Fruit fly (Drosophila melanogaster): ENCODE data around the gene CG6013.

Gene CG6013

dm6 chr3R:19014742-19015422, 16.4 kb upstream of the CG6013 start (continued):
- no peak for TF ChIP-seq CG4328 (GFP tag; optimal IDR thresholded peaks at IDR 0.05)
- TF ChIP-seq CG4820 (GFP tag; optimal IDR thresholded peaks at IDR 0.05), result peak; percentile 25
- peak; percentile 18 for TF ChIP-seq CG17385 (GFP tag; optimal IDR thresholded peaks at IDR 0.05)
- peak; percentile 25 for TF ChIP-seq CG9727 (GFP tag; optimal IDR thresholded peaks at IDR 0.05)
- peak; percentile 30; the same call in 1 of the 2 replicates for TF ChIP-seq E2f2 (GFP tag; IDR thresholded peaks at IDR 0.05)
- TF ChIP-seq Sox102F (GFP tag; optimal IDR thresholded peaks at IDR 0.05), result peak; percentile 78
- TF ChIP-seq CG4707 (GFP tag; optimal IDR thresholded peaks at IDR 0.05), result no peak
- TF ChIP-seq CG6689 (GFP tag; IDR thresholded peaks at IDR 0.05), result peak; percentile 65; the same call in 1 of the 2 replicates
- TF ChIP-seq ash1 (GFP tag; optimal IDR thresholded peaks at IDR 0.05), result no peak
- peak; percentile 66 for TF ChIP-seq CG31441 (GFP tag; IDR thresholded peaks at IDR 0.05)
- TF ChIP-seq Sry-β (GFP tag; optimal IDR thresholded peaks at IDR 0.05), result no peak
- TF ChIP-seq CG12744 (GFP tag; optimal IDR thresholded peaks at IDR 0.05), result no peak
- no peak for TF ChIP-seq BtbVII (GFP tag; optimal IDR thresholded peaks at IDR 0.05)
- TF ChIP-seq CG12659 (GFP tag; optimal IDR thresholded peaks at IDR 0.05), result peak; percentile 20
- TF ChIP-seq CG2199 (GFP tag; IDR thresholded peaks at IDR 0.05), result no peak
- no peak for TF ChIP-seq Optix (GFP tag; IDR thresholded peaks at IDR 0.05)
- no peak for TF ChIP-seq Trl (optimal IDR thresholded peaks at IDR 0.05)
- no peak for TF ChIP-seq Trl (GFP tag; optimal IDR thresholded peaks at IDR 0.05)
- TF ChIP-seq Mad (GFP tag; optimal IDR thresholded peaks at IDR 0.05), result no peak
- TF ChIP-seq knrl (GFP tag; IDR thresholded peaks at IDR 0.05; ENCODE audit: partially characterized antibody), result no peak
- no peak for TF ChIP-seq da (GFP tag; optimal IDR thresholded peaks at IDR 0.05)
- TF ChIP-seq br (optimal IDR thresholded peaks at IDR 0.05), result no peak
- 0 out of 2 replicates have a peak, but pooled peaks have one; percentile 20 for TF ChIP-seq danr (GFP tag; IDR thresholded peaks at IDR 0.05)
- no peak for TF ChIP-seq CG3838 (GFP tag; optimal IDR thresholded peaks at IDR 0.05)
- TF ChIP-seq CG15073 (GFP tag; optimal IDR thresholded peaks at IDR 0.05), result no peak
- no peak for TF ChIP-seq CG11723 (GFP tag; optimal IDR thresholded peaks at IDR 0.05)
- TF ChIP-seq CG14667 (GFP tag; IDR thresholded peaks at IDR 0.05), result 0 out of 2 replicates have a peak, but pooled peaks have one; percentile 20
- no peak for TF ChIP-seq ind (GFP tag; optimal IDR thresholded peaks at IDR 0.05)
- TF ChIP-seq Opbp (GFP tag; IDR thresholded peaks at IDR 0.05; ENCODE audit: partially characterized antibody), result no peak
- TF ChIP-seq slp2 (GFP tag; optimal IDR thresholded peaks at IDR 0.05), result no peak
- no peak for TF ChIP-seq Hey (tag; optimal IDR thresholded peaks at IDR 0.05)
- TF ChIP-seq tgo (GFP tag; IDR thresholded peaks at IDR 0.05), result peak; percentile 14; the same call in 1 of the 3 replicates
- no peak for TF ChIP-seq CG2129 (GFP tag; IDR thresholded peaks at IDR 0.05; ENCODE audit: partially characterized antibody)
- no peak for TF ChIP-seq rib (GFP tag; IDR thresholded peaks at IDR 0.05)
- TF ChIP-seq CG42726 (GFP tag; IDR thresholded peaks at IDR 0.05; ENCODE audit: partially characterized antibody), result no peak
- TF ChIP-seq insv (GFP tag; optimal IDR thresholded peaks at IDR 0.05), result no peak
- peak; percentile 64 for TF ChIP-seq CG8388 (GFP tag; optimal IDR thresholded peaks at IDR 0.05)
- TF ChIP-seq Ada2b (GFP tag; IDR thresholded peaks at IDR 0.05), result peak; percentile 8; the same call in 1 of the 2 replicates
- TF ChIP-seq disco-r (GFP tag; optimal IDR thresholded peaks at IDR 0.05), result no peak
- TF ChIP-seq schlank (tag; optimal IDR thresholded peaks at IDR 0.05), result no peak
- no peak for TF ChIP-seq CkIIα-i1 (GFP tag; IDR thresholded peaks at IDR 0.05)
- no peak for TF ChIP-seq CG1832 (GFP tag; optimal IDR thresholded peaks at IDR 0.05)
- no peak for TF ChIP-seq zfh2 (GFP tag; optimal IDR thresholded peaks at IDR 0.05)
- TF ChIP-seq CG4282 (GFP tag; optimal IDR thresholded peaks at IDR 0.05), result no peak
- TF ChIP-seq Mrtf (GFP tag; IDR thresholded peaks at IDR 0.05), result no peak
- no peak for TF ChIP-seq CG7786 (GFP tag; optimal IDR thresholded peaks at IDR 0.05)
- no peak for TF ChIP-seq Nf-YB (GFP tag; optimal IDR thresholded peaks at IDR 0.05)
- TF ChIP-seq pfk (GFP tag; optimal IDR thresholded peaks at IDR 0.05), result no peak
- TF ChIP-seq aop (GFP tag; IDR thresholded peaks at IDR 0.05), result no peak
- TF ChIP-seq CG2889 (GFP tag; IDR thresholded peaks at IDR 0.05), result no peak
- no peak for TF ChIP-seq gt (GFP tag; IDR thresholded peaks at IDR 0.05)

Data from whole organism, embryonic.